Fruit fly (Drosophila melanogaster): ENCODE measurements around the gene Npc2e.
A peak's percentile ranks its signal among the peaks of the same experiment; 100 is the strongest.

Npc2e gene

DNA sequence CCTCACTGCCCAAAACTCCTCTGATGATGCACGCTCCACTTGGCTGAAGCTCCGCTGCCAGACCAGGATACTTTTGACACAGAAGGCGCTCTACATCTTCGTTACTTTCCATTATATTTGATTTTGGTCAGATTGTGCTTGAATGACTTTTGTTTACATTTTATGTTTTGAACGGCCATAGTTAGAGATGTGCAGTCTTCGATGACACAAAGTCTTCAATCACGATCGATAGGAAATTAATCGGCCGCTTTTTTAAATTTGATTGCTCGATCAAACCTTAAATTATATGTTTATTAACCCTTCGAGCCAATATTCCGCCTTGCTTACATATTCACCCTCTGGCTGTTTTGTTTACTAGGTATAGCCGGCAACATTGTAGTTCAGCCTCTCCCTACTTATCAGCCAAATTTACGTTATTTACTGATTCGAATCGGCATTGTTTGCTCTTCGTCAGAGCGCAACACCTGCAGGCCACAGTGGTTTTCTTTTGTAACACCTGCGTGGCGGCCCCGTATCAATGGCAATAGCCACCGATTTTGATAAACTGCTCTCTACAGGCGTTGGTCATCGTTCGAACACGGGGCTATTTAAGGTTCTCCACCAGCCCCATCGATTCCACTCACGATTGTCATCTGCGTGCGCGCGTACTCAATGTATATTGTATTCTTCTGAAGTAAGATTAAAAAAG lies at the start of gene Npc2e, which contains the start of gene Fancl:
Gene Npc2e (plus strand): TSS at position 638 of the 688 bp plus-strand sequence.
Gene Fancl (minus strand): TSS at position 175 of the 688 bp plus-strand sequence.
- TF ChIP-seq Lhr (GFP tag; optimal IDR thresholded peaks at IDR 0.05) (peak; percentile 6), CG16813 (GFP tag; IDR thresholded peaks at IDR 0.05; ENCODE audit: partially characterized antibody) (peak; percentile 44; the same call in 1 of the 3 replicates), Dll (GFP tag; IDR thresholded peaks at IDR 0.05; ENCODE audit: partially characterized antibody) (peak; percentile 67; the same call in 3 of the 4 replicates), nerfin-2 (GFP tag; IDR thresholded peaks at IDR 0.05; ENCODE audit: partially characterized antibody) (peak; percentile 46; the same call in 1 of the 2 replicates), E2f2 (GFP tag; IDR thresholded peaks at IDR 0.05) (peak; percentile 92), Dp (GFP tag; optimal IDR thresholded peaks at IDR 0.05) (peak; percentile 84), Scr (GFP tag; IDR thresholded peaks at IDR 0.05; ENCODE audit: partially characterized antibody) (peak; percentile 46; the same call in 1 of the 2 replicates), Myb (GFP tag; optimal IDR thresholded peaks at IDR 0.05) (peak; percentile 29), Sry-δ (GFP tag; optimal IDR thresholded peaks at IDR 0.05) (peak; percentile 79), CG2116 (GFP tag; optimal IDR thresholded peaks at IDR 0.05) (peak; percentile 35), CG13775 (GFP tag; optimal IDR thresholded peaks at IDR 0.05) (no peak), grn (GFP tag; optimal IDR thresholded peaks at IDR 0.05) (peak; percentile 37), BEAF-32 (GFP tag; optimal IDR thresholded peaks at IDR 0.05) (peak; percentile 45), HLH4C (GFP tag; IDR thresholded peaks at IDR 0.05; ENCODE audit: partially characterized antibody) (0 out of 3 replicates have a peak, but pooled peaks have one; percentile 47), HmgD (GFP tag; optimal IDR thresholded peaks at IDR 0.05) (peak; percentile 1), Side (GFP tag; optimal IDR thresholded peaks at IDR 0.05) (no peak), nom (GFP tag; optimal IDR thresholded peaks at IDR 0.05) (no peak), CG13287 (GFP tag; IDR thresholded peaks at IDR 0.05; ENCODE audit: partially characterized antibody) (peak; percentile 68), Med (GFP tag) (peak; percentile 2), CG17186 (GFP tag; optimal IDR thresholded peaks at IDR 0.05) (no peak), Doc3 (GFP tag; IDR thresholded peaks at IDR 0.05; ENCODE audit: partially characterized antibody) (0 out of 3 replicates have a peak, but pooled peaks have one; percentile 42), pzg (GFP tag; optimal IDR thresholded peaks at IDR 0.05) (peak; percentile 29), CG14014 (GFP tag; IDR thresholded peaks at IDR 0.05) (no peak), exex (tag; optimal IDR thresholded peaks at IDR 0.05) (peak; percentile 16), Bteb2 (GFP tag; optimal IDR thresholded peaks at IDR 0.05) (no peak), amos (GFP tag; IDR thresholded peaks at IDR 0.05; ENCODE audit: partially characterized antibody) (0 out of 2 replicates have a peak, but pooled peaks have one; percentile 24), Deaf1 (tag; optimal IDR thresholded peaks at IDR 0.05) (no peak), Dref (GFP tag; IDR thresholded peaks at IDR 0.05) (peak; percentile 69), slp2 (GFP tag; optimal IDR thresholded peaks at IDR 0.05) (no peak), stwl (tag; optimal IDR thresholded peaks at IDR 0.05) (peak; percentile 44), HLH3B (GFP tag; IDR thresholded peaks at IDR 0.05) (no peak), CG6654 (GFP tag; optimal IDR thresholded peaks at IDR 0.05) (no peak), Dbx (GFP tag; IDR thresholded peaks at IDR 0.05) (0 out of 3 replicates have a peak, but pooled peaks have one; percentile 16), Hey (tag; optimal IDR thresholded peaks at IDR 0.05) (peak; percentile 54), Bgb (GFP tag; IDR thresholded peaks at IDR 0.05; ENCODE audit: partially characterized antibody) (peak; percentile 30; the same call in 1 of the 2 replicates), sens (GFP tag) (peak; percentile 16), CG14667 (GFP tag; IDR thresholded peaks at IDR 0.05) (no peak), CG13424 (tag; optimal IDR thresholded peaks at IDR 0.05) (no peak), sim (GFP tag; IDR thresholded peaks at IDR 0.05) (no peak), phol (tag; optimal IDR thresholded peaks at IDR 0.05) (peak; percentile 80), ranshi (GFP tag; IDR thresholded peaks at IDR 0.05) (0 out of 2 replicates have a peak, but pooled peaks have one; percentile 20), CG9797 (GFP tag; optimal IDR thresholded peaks at IDR 0.05) (no peak), CG1529 (GFP tag; optimal IDR thresholded peaks at IDR 0.05) (no peak), CG11093 (GFP tag; IDR thresholded peaks at IDR 0.05) (no peak)
